Worm (Caenorhabditis elegans): Measurements from ENCODE around the gene srab-23.

DNA sequence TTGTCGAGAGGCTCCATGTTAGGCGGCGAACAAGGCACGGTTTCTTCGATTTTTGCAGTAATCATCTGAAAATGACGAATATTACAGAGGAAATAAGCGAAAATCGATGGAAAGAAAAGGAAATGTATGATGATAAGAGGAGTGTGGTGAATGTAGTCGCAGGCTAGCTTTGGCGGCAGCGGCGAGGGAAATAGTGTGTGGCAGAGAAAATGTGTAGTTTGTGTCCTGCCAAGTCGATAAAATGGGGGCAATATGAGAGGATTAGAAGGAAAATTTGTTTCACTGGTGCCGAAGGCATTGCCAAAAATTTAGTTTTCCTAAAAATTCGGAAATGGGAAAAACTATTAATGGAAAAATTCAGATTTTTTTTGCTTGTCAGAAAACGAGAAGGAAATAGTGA is 31.3 kb upstream of the srab-23 start, which contains the start of gene nhr-86:
- TF ChIP-seq lin-35 (GFP tag; optimal IDR thresholded peaks at IDR 0.05), result peak in 1 of 2 experiments; percentile 33
- TF ChIP-seq unc-62 (GFP tag; optimal IDR thresholded peaks at IDR 0.05), result no peak
- TF ChIP-seq nhr-76 (tag; optimal IDR thresholded peaks at IDR 0.05), result no peak
- no peak for TF ChIP-seq pag-3 (tag; optimal IDR thresholded peaks at IDR 0.05; ENCODE audit: borderline replicate concordance, insufficient read depth)
- TF ChIP-seq elt-2 (tag; optimal IDR thresholded peaks at IDR 0.05), result no peak
- no peak for TF ChIP-seq irx-1 (tag; optimal IDR thresholded peaks at IDR 0.05)

Measured in whole organism, L1 larva.